Worm (Caenorhabditis elegans): ENCODE results near the gene clec-150.

- no peak for TF ChIP-seq nhr-77 (tag; optimal IDR thresholded peaks at IDR 0.05)
- TF ChIP-seq zfp-2 (tag; optimal IDR thresholded peaks at IDR 0.05): no peak
- no peak for TF ChIP-seq ama-1 (optimal IDR thresholded peaks at IDR 0.05)
- no peak for TF ChIP-seq ceh-82 (tag; optimal IDR thresholded peaks at IDR 0.05)
- TF ChIP-seq skn-1 (tag; optimal IDR thresholded peaks at IDR 0.05): no peak
- TF ChIP-seq lin-13 (GFP tag; optimal IDR thresholded peaks at IDR 0.05): no peak
- TF ChIP-seq lin-39 (tag; optimal IDR thresholded peaks at IDR 0.05): no peak
- TF ChIP-seq nhr-76 (tag; optimal IDR thresholded peaks at IDR 0.05): no peak
- peak in 1 of 2 experiments; percentile 94 for TF ChIP-seq unc-62 (GFP tag; optimal IDR thresholded peaks at IDR 0.05 in 1 of 2)
- TF ChIP-seq unc-62 (tag; optimal IDR thresholded peaks at IDR 0.05): no peak
- no peak for TF ChIP-seq fkh-10 (GFP tag; optimal IDR thresholded peaks at IDR 0.05)
- no peak for TF ChIP-seq nhr-102 (tag; optimal IDR thresholded peaks at IDR 0.05)
- no peak for TF ChIP-seq fos-1 (tag; optimal IDR thresholded peaks at IDR 0.05)
- no peak for TF ChIP-seq nhr-11 (tag; optimal IDR thresholded peaks at IDR 0.05)
Measured at ce11 chrIII:964637-965036, 37.9 kb upstream of the clec-150 start.
